Fruit fly (Drosophila melanogaster) whole organism, prepupa: ENCODE data around the gene mag.

Source experiments
- CG10631 ChIP-seq: fragments of 200-800 bp; sonication (Bioruptor generic); optimal IDR thresholded peaks from 2 replicates; lab custom pipeline; 2016; ENCODE audit warnings: missing biosample characterization, missing genetic modification characterization
- CG10669 ChIP-seq: fragments of 200-800 bp; sonication (Bioruptor generic); optimal IDR thresholded peaks from 3 replicates; lab custom pipeline; 2018; ENCODE audit warnings: missing biosample characterization, mild to moderate bottlenecking, missing genetic modification characterization, moderate library complexity
- CG11902 ChIP-seq: fragments of 200-800 bp; sonication (Bioruptor generic); optimal IDR thresholded peaks from 3 replicates; lab custom pipeline; 2016; ENCODE audit warnings: missing biosample characterization, missing genetic modification characterization
- CG15336 ChIP-seq: fragments of 200-800 bp; sonication (Bioruptor generic); IDR thresholded peaks from 2 replicates; pipeline ENCODE4 v1.3.6; 2022; ENCODE audit warnings: missing biosample characterization, missing genetic modification characterization
- CG1621 ChIP-seq: fragments of 200-800 bp; sonication (Bioruptor generic); optimal IDR thresholded peaks from 3 replicates; lab custom pipeline; 2018; ENCODE audit warnings: missing biosample characterization, mild to moderate bottlenecking, missing genetic modification characterization
- CG31627 ChIP-seq: fragments of 200-800 bp; sonication (Bioruptor generic); optimal IDR thresholded peaks from 3 replicates; lab custom pipeline; 2016; ENCODE audit warnings: missing biosample characterization, missing genetic modification characterization
- CG32006 ChIP-seq: fragments of 200-800 bp; sonication (Bioruptor generic); optimal IDR thresholded peaks from 3 replicates; lab custom pipeline; 2017; ENCODE audit warnings: missing biosample characterization, mild to moderate bottlenecking, missing genetic modification characterization
- CG34406 ChIP-seq: fragments of 200-800 bp; sonication (Bioruptor generic); optimal IDR thresholded peaks from 3 replicates; lab custom pipeline; 2016; ENCODE audit warnings: missing biosample characterization, missing genetic modification characterization
- CG3919 ChIP-seq: fragments of 200-800 bp; sonication (Bioruptor generic); optimal IDR thresholded peaks from 3 replicates; lab custom pipeline; 2016; ENCODE audit warnings: missing biosample characterization, missing genetic modification characterization
- CG4318 ChIP-seq: fragments of 200-800 bp; sonication (Bioruptor generic); optimal IDR thresholded peaks from 3 replicates; lab custom pipeline; 2017; ENCODE audit warnings: missing biosample characterization, mild to moderate bottlenecking, missing genetic modification characterization
- CG6163 ChIP-seq: fragments of 200-800 bp; sonication (Bioruptor generic); IDR thresholded peaks from 3 replicates; pipeline ENCODE4 v1.3.6; 2022; ENCODE audit warnings: missing biosample characterization, missing genetic modification characterization
- CG6276 ChIP-seq: fragments of 200-800 bp; sonication (Bioruptor generic); optimal IDR thresholded peaks from 2 replicates; lab custom pipeline; 2017; ENCODE audit warnings: missing biosample characterization, mild to moderate bottlenecking, missing genetic modification characterization
- CG6792 ChIP-seq: fragments of 200-800 bp; sonication (Bioruptor generic); optimal IDR thresholded peaks from 3 replicates; lab custom pipeline; 2016; ENCODE audit warnings: missing biosample characterization, missing genetic modification characterization
- CG6808 ChIP-seq: fragments of 200-800 bp; sonication (Bioruptor generic); optimal IDR thresholded peaks from 3 replicates; lab custom pipeline; 2017; ENCODE audit warnings: missing biosample characterization, missing genetic modification characterization, mild to moderate bottlenecking, moderate library complexity, missing genetic modification reagents
- CG7368 ChIP-seq: fragments of 200-800 bp; sonication (Bioruptor generic); optimal IDR thresholded peaks from 3 replicates; lab custom pipeline; 2016; ENCODE audit warnings: missing biosample characterization, missing genetic modification characterization
- CG8119 ChIP-seq: fragments of 200-800 bp; sonication (Bioruptor generic); IDR thresholded peaks from 3 replicates; pipeline ENCODE4 v1.3.6; 2022; ENCODE audit warnings: missing biosample characterization, missing genetic modification characterization
- CG8319 ChIP-seq: fragments of 200-800 bp; sonication (Bioruptor generic); optimal IDR thresholded peaks from 3 replicates; lab custom pipeline; 2016; ENCODE audit warnings: missing biosample characterization, missing genetic modification characterization
- Eip75B ChIP-seq: fragments of 200-800 bp; sonication (Bioruptor generic); optimal IDR thresholded peaks from 3 replicates; lab custom pipeline; 2016; ENCODE audit warnings: missing biosample characterization, missing genetic modification characterization
- Eip93F ChIP-seq: fragments of 200-800 bp; sonication (Bioruptor generic); optimal IDR thresholded peaks from 2 replicates; lab custom pipeline; 2016; ENCODE audit warnings: missing biosample characterization, mild to moderate bottlenecking, missing genetic modification characterization
- Ets21C ChIP-seq: fragments of 200-800 bp; sonication (Bioruptor generic); optimal IDR thresholded peaks from 3 replicates; lab custom pipeline; 2016; ENCODE audit warnings: missing biosample characterization, missing genetic modification characterization
- Gug ChIP-seq: fragments of 200-800 bp; sonication (Bioruptor generic); IDR thresholded peaks from 2 replicates; pipeline ENCODE4 v1.3.6; 2022; ENCODE audit warnings: missing biosample characterization, missing genetic modification characterization
- Hr38 ChIP-seq: sonication (Bioruptor generic); optimal IDR thresholded peaks from 2 replicates; lab custom pipeline; 2016; ENCODE audit warnings: missing biosample characterization, missing genetic modification characterization
- Hr39 ChIP-seq: fragments of 200-800 bp; sonication (Bioruptor generic); optimal IDR thresholded peaks from 2 replicates; lab custom pipeline; 2016; ENCODE audit warnings: missing biosample characterization, missing genetic modification characterization
- Lpt ChIP-seq: fragments of 200-800 bp; sonication (Bioruptor generic); optimal IDR thresholded peaks from 3 replicates; lab custom pipeline; 2016; ENCODE audit warnings: missing biosample characterization, missing genetic modification characterization
- Met ChIP-seq: fragments of 200-800 bp; sonication (Bioruptor generic); optimal IDR thresholded peaks from 3 replicates; lab custom pipeline; 2016; ENCODE audit warnings: missing biosample characterization, missing genetic modification characterization
- OdsH ChIP-seq: fragments of 200-800 bp; sonication (Bioruptor generic); optimal IDR thresholded peaks from 3 replicates; lab custom pipeline; 2016; ENCODE audit warnings: missing biosample characterization, missing genetic modification characterization
- Smox ChIP-seq: fragments of 200-800 bp; sonication (Bioruptor generic); optimal IDR thresholded peaks from 3 replicates; lab custom pipeline; 2016; ENCODE audit warnings: missing biosample characterization, missing genetic modification characterization
- Sox102F ChIP-seq: fragments of 200-800 bp; sonication (Bioruptor generic); optimal IDR thresholded peaks from 2 replicates; lab custom pipeline; 2016; ENCODE audit warnings: missing biosample characterization, mild to moderate bottlenecking, missing genetic modification characterization
- Sox14 ChIP-seq: fragments of 200-800 bp; sonication (Bioruptor generic); optimal IDR thresholded peaks from 3 replicates; lab custom pipeline; 2016; ENCODE audit warnings: missing biosample characterization, missing genetic modification characterization
- Sox15 ChIP-seq: fragments of 200-800 bp; sonication (Bioruptor generic); optimal IDR thresholded peaks from 3 replicates; lab custom pipeline; 2016; ENCODE audit warnings: missing biosample characterization, missing genetic modification characterization
- achi ChIP-seq: fragments of 200-800 bp; sonication (Bioruptor generic); optimal IDR thresholded peaks from 3 replicates; lab custom pipeline; 2016; ENCODE audit warnings: missing biosample characterization, missing genetic modification characterization
- cyc ChIP-seq: fragments of 200-800 bp; sonication (Bioruptor generic); optimal IDR thresholded peaks from 3 replicates; lab custom pipeline; 2016; ENCODE audit warnings: missing biosample characterization, missing genetic modification characterization
- dac ChIP-seq: fragments of 200-800 bp; sonication (Bioruptor generic); optimal IDR thresholded peaks from 2 replicates; lab custom pipeline; 2017; ENCODE audit warnings: missing biosample characterization, mild to moderate bottlenecking, missing genetic modification characterization
- dsx ChIP-seq: fragments of 200-800 bp; optimal IDR thresholded peaks from 3 replicates; lab custom pipeline; 2019; ENCODE audit warnings: missing biosample characterization, mild to moderate bottlenecking, missing genetic modification characterization, moderate library complexity; ENCODE audit not compliant: poor library complexity, severe bottlenecking
- esn ChIP-seq: fragments of 200-800 bp; sonication (Bioruptor generic); optimal IDR thresholded peaks from 2 replicates; lab custom pipeline; 2016; ENCODE audit warnings: missing biosample characterization, mild to moderate bottlenecking, missing genetic modification characterization, moderate library complexity
- fd85E ChIP-seq: fragments of 200-800 bp; sonication (Bioruptor generic); optimal IDR thresholded peaks from 3 replicates; lab custom pipeline; 2016; ENCODE audit warnings: missing biosample characterization, missing genetic modification characterization
- fkh ChIP-seq: fragments of 200-800 bp; sonication (Bioruptor generic); optimal IDR thresholded peaks from 3 replicates; lab custom pipeline; 2017; ENCODE audit warnings: missing biosample characterization, mild to moderate bottlenecking, missing genetic modification characterization, moderate library complexity
- lz ChIP-seq: fragments of 200-800 bp; sonication (Bioruptor generic); optimal IDR thresholded peaks from 3 replicates; lab custom pipeline; 2016; ENCODE audit warnings: missing biosample characterization, missing genetic modification characterization
- net ChIP-seq: fragments of 200-800 bp; sonication (Bioruptor generic); optimal IDR thresholded peaks from 3 replicates; lab custom pipeline; 2016; ENCODE audit warnings: missing biosample characterization, missing genetic modification characterization
- salr ChIP-seq, 2 experiments: fragments of 200-800 bp; sonication (Bioruptor generic); optimal IDR thresholded peaks; 3 replicates each; lab custom pipeline; 2016 to 2018; ENCODE audit warnings: missing biosample characterization in 2 of 2, missing genetic modification characterization in 2 of 2, mild to moderate bottlenecking in 1 of 2
- spab ChIP-seq: fragments of 200-800 bp; sonication (Bioruptor generic); optimal IDR thresholded peaks from 2 replicates; lab custom pipeline; 2017; ENCODE audit warnings: missing biosample characterization, mild to moderate bottlenecking, missing genetic modification characterization, missing genetic modification reagents
- ss ChIP-seq, 2 experiments: fragments of 200-800 bp; sonication (Bioruptor generic); optimal IDR thresholded peaks; 2 replicates in 1 of 2; 3 replicates in 1 of 2; lab custom pipeline; 2017 to 2018; ENCODE audit warnings: mild to moderate bottlenecking in 2 of 2, missing biosample characterization in 2 of 2, missing genetic modification characterization in 2 of 2, moderate library complexity in 1 of 2
- svp ChIP-seq: fragments of 200-800 bp; sonication (Bioruptor generic); peaks from one replicate; lab custom pipeline; 2016; ENCODE audit warnings: missing biosample characterization, missing genetic modification characterization
- topi ChIP-seq: fragments of 200-800 bp; sonication (Bioruptor generic); optimal IDR thresholded peaks from 3 replicates; lab custom pipeline; 2016; ENCODE audit warnings: missing biosample characterization, missing genetic modification characterization
- vri ChIP-seq: fragments of 200-800 bp; sonication (Bioruptor generic); optimal IDR thresholded peaks from 3 replicates; lab custom pipeline; 2016; ENCODE audit warnings: missing biosample characterization, mild to moderate bottlenecking, missing genetic modification characterization

Gene mag

dm6 chr3L:20473021-20473799 is 12.7 kb downstream of the mag start, which contains the start of the genes CG32428 and CG5969 (continued):
- peak; percentile 57 for TF ChIP-seq net (GFP tag; lab: Kevin White, UChicago)
- TF ChIP-seq spab (GFP tag; lab: Kevin White, UChicago), result peak; percentile 28
- TF ChIP-seq fd85E (GFP tag; lab: Kevin White, UChicago), result peak; percentile 33
- peak; percentile 48 for TF ChIP-seq CG6808 (GFP tag; lab: Kevin White, UChicago)
- TF ChIP-seq ss (GFP tag; optimal IDR thresholded peaks at IDR 0.05; lab: Kevin White, UChicago), result peak; percentile 38 to 64
- TF ChIP-seq vri, result peak; percentile 65
- peak; percentile 64 for TF ChIP-seq Eip93F (GFP tag; lab: Kevin White, UChicago)
- TF ChIP-seq CG3919 (GFP tag; lab: Kevin White, UChicago), result peak; percentile 74
- peak; percentile 53 for TF ChIP-seq cyc (GFP tag; lab: Kevin White, UChicago)
- TF ChIP-seq Hr39 (GFP tag; lab: Kevin White, UChicago), result peak; percentile 51
- TF ChIP-seq salr (GFP tag; optimal IDR thresholded peaks at IDR 0.05; lab: Kevin White, UChicago), result peak; percentile 27 to 52
- TF ChIP-seq CG11902 (GFP tag; lab: Kevin White, UChicago), result peak; percentile 58
- peak; percentile 83 for TF ChIP-seq CG15336
- TF ChIP-seq OdsH (GFP tag; lab: Kevin White, UChicago), result peak; percentile 71
- peak; percentile 47 for TF ChIP-seq CG31627
- peak; percentile 11 for TF ChIP-seq CG1621 (tag; lab: Kevin White, UChicago)
- peak; percentile 85 for TF ChIP-seq svp
- TF ChIP-seq lz (GFP tag; lab: Kevin White, UChicago), result peak; percentile 45
- peak; percentile 61 for TF ChIP-seq fkh (GFP tag; lab: Kevin White, UChicago)
- TF ChIP-seq CG8119 (GFP tag; lab: Robert Waterston, UW), result no peak; the same call in 2 of the 3 replicates
- peak; percentile 47 for TF ChIP-seq Met (GFP tag; lab: Kevin White, UChicago)
- TF ChIP-seq CG6276 (GFP tag; lab: Kevin White, UChicago), result peak; percentile 56
- TF ChIP-seq CG4318, result peak; percentile 68
- TF ChIP-seq CG10669, result peak; percentile 71

- TF ChIP-seq vri (peak; percentile 52), CG6792 (no peak)
- TF ChIP-seq, all 60 proteins: peak for 1
These were observed 13.8 kb downstream of the mag start, which contains the start of gene isoQC for dm6 chr3L:20474197-20474788. TSS of gene isoQC (plus strand) at chr3L:20474466.

DNA sequence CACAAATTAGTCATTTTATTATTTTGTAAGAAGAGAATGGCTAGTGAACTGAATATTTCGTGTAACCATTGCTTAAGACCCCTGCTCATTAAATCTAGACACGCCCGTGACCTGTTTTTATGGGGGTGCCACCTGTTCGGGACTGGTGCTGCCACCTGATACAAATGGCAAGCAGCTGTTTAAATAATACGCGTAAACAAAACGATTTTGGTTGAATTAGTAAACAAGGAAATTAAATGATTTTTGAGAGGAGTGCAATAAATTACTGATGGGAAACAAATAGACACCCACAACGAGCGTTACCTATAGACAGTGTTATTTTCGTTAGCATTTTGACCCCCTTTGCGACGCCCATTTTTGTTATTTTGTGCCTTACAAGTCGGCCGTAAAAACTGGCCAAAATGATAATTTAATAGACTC is 14.3 kb downstream of the mag start:
- TF ChIP-seq Hr39 (GFP tag; lab: Kevin White, UChicago), result peak; percentile 86
- no peak for TF ChIP-seq CG8119 (GFP tag; lab: Robert Waterston, UW)
- TF ChIP-seq Ets21C (GFP tag; lab: Kevin White, UChicago), result peak; percentile 78
- peak; percentile 65 for TF ChIP-seq dac (GFP tag; lab: Kevin White, UChicago)
- TF ChIP-seq spab (GFP tag; lab: Kevin White, UChicago), result peak; percentile 60
- TF ChIP-seq Sox14 (GFP tag; lab: Kevin White, UChicago), result peak; percentile 87
- TF ChIP-seq ss (GFP tag; optimal IDR thresholded peaks at IDR 0.05; lab: Kevin White, UChicago), result peak; percentile 52 to 74
- peak; percentile 77 for TF ChIP-seq dsx (GFP tag; lab: Kevin White, UChicago)
- peak; percentile 80 for TF ChIP-seq Eip75B (GFP tag; lab: Kevin White, UChicago)
- TF ChIP-seq CG6792, result peak; percentile 85
- TF ChIP-seq achi (GFP tag; lab: Kevin White, UChicago), result peak; percentile 88
- TF ChIP-seq topi (GFP tag; lab: Kevin White, UChicago), result peak; percentile 82
- TF ChIP-seq esn (GFP tag; lab: Kevin White, UChicago), result peak; percentile 92
- peak; percentile 89 for TF ChIP-seq CG32006 (GFP tag; lab: Kevin White, UChicago)
- TF ChIP-seq CG6808 (GFP tag; lab: Kevin White, UChicago), result peak; percentile 73
- peak; percentile 75 for TF ChIP-seq CG8319 (GFP tag; lab: Kevin White, UChicago)
- TF ChIP-seq CG10669, result peak; percentile 78
- TF ChIP-seq CG11902 (GFP tag; lab: Kevin White, UChicago), result peak; percentile 72
- peak; percentile 87 for TF ChIP-seq CG7368 (GFP tag; lab: Kevin White, UChicago)
- TF ChIP-seq Sox102F, result peak; percentile 87
- peak; percentile 88 for TF ChIP-seq CG34406
- peak; percentile 88 for TF ChIP-seq CG10631 (GFP tag; lab: Kevin White, UChicago)
- peak; percentile 54 for TF ChIP-seq Hr38 (GFP tag; lab: Kevin White, UChicago)
- TF ChIP-seq svp, result peak; percentile 91
- TF ChIP-seq Sox15 (GFP tag; lab: Kevin White, UChicago), result peak; percentile 68
- TF ChIP-seq CG6163, result no peak
- TF ChIP-seq Gug (GFP tag; lab: Robert Waterston, UW), result no peak
- TF ChIP-seq Smox, result peak; percentile 87
- TF ChIP-seq Lpt (GFP tag; lab: Kevin White, UChicago), result peak; percentile 86
